Worm (Caenorhabditis elegans): ENCODE results near the gene dars-1.
"Not testable (repeated sequence)": the region's sequence is repeated elsewhere in the genome, so short reads cannot be mapped to it uniquely, and the experiment has no call there.

The dars-1 gene

DNA sequence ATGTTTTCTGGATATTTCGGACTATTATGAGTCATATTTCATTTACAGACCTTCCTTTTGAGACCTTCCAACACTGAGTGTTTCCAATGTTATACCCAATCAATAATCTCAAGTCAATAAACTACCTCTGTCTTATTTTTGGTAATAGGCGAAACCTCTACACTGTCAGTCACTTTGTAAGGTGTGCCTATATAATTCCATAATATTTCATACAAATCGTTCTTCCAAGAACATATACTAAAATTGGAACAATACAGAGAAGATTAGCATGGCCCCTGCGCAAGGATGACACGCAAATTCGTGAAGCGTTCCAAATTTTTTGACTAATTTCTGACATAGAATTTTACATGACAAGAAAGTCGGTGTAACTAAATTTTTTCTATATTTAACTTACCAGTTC is 41.7 kb downstream of the dars-1 start:
- not testable (repeated sequence) for TF ChIP-seq snpc-4 (GFP tag; optimal IDR thresholded peaks at IDR 0.05)
- peak in 2 of 4 experiments; percentile 81 to 86 for TF ChIP-seq snpc-4 (tag; optimal IDR thresholded peaks at IDR 0.05)
- TF ChIP-seq snpc-1.1 (tag; optimal IDR thresholded peaks at IDR 0.05; ENCODE audit: insufficient read depth), result peak; percentile 76
- peak; percentile 53 for TF ChIP-seq tbp1 (GFP tag; optimal IDR thresholded peaks at IDR 0.05)
- peak; percentile 32 for TF ChIP-seq rpc-1 (optimal IDR thresholded peaks at IDR 0.05)
- peak; percentile 64 for TF ChIP-seq rpc-1 (tag; optimal IDR thresholded peaks at IDR 0.05)

DNA sequence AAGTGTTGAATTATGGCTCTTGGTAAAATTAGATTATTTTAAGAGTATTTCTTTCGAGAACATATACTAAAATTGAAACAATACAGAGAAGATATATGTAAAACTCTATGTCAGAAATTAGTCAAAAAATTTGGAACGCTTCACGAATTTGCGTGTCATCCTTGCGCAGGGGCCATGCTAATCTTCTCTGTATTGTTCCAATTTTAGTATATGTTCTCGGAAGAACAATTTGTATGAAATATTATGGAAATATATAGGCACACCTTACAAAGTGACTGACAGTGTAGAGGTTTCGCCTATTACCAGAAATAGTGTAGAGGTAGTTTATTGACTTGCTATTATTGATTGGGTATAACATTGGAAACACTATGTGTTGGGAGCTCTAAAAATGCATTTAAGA is 43.4 kb downstream of the dars-1 start:
- TF ChIP-seq snpc-4 (GFP tag; optimal IDR thresholded peaks at IDR 0.05), result not testable (repeated sequence)
- peak in 2 of 4 experiments; percentile 82 to 88 for TF ChIP-seq snpc-4 (tag; optimal IDR thresholded peaks at IDR 0.05)
- peak; percentile 23 for TF ChIP-seq rpc-1 (optimal IDR thresholded peaks at IDR 0.05)
- TF ChIP-seq rpc-1 (tag; optimal IDR thresholded peaks at IDR 0.05), result peak; percentile 61
- TF ChIP-seq tbp1 (GFP tag; optimal IDR thresholded peaks at IDR 0.05), result peak; percentile 33

ce11 chrIII:9445699-9446098 is 45.3 kb downstream of the dars-1 start:
- not testable (repeated sequence) for TF ChIP-seq rpc-1 (optimal IDR thresholded peaks at IDR 0.05); snpc-4 (GFP tag; optimal IDR thresholded peaks at IDR 0.05)
- TF ChIP-seq rpc-1 (tag; optimal IDR thresholded peaks at IDR 0.05), result peak; percentile 50
- TF ChIP-seq tbp1 (GFP tag; optimal IDR thresholded peaks at IDR 0.05), result peak; percentile 26
- TF ChIP-seq snpc-4 (tag; optimal IDR thresholded peaks at IDR 0.05), result peak in 2 of 4 experiments; percentile 32 to 70

DNA sequence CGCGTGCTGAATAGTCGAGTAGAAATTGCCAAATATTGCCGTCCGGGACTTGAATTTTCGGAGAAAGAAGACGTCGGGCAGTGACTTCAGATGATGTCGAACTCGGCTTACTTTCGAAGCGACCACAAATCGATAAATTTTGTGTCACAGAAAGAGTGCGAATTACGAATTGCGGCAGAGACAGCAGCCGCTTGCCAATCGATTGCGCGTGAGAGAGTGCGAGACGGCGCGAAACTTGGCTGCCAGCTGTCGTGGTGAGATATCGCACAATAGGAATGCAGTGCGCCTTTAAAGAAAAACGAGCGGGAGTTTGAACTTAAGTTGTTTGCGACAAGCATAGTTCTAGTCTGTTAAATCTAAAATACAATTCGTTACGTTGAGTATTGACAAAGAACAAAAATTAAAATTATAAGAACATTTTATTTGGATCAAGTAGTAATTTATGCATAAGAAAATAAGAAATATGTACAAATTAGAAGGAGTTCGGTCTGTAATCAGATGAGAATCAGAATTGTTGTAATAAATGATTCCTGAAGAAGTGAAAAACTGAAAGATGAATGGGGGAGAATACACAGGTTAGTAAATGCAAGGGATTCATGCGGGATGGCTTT is 47.5 kb downstream of the dars-1 start, which contains the start of gene pir-2:
Gene pir-2, minus strand, starts transcription at position 218 of the 611 bp plus-strand sequence.
- TF ChIP-seq ccch-3 (GFP tag; optimal IDR thresholded peaks at IDR 0.05) (no peak), B0019.2 (GFP tag; conservative IDR thresholded peaks at IDR 0.05) (0 out of 2 replicates have a peak, but pooled peaks have one; percentile 27), chd-7 (tag; optimal IDR thresholded peaks at IDR 0.05) (no peak), ztf-18 (tag; optimal IDR thresholded peaks at IDR 0.05) (peak; percentile 46), unc-62 (GFP tag; optimal IDR thresholded peaks at IDR 0.05) (no peak), ztf-25 (GFP tag; IDR thresholded peaks at IDR 0.05) (no peak), snpc-4 (GFP tag; optimal IDR thresholded peaks at IDR 0.05) (no peak), snpc-4 (tag; optimal IDR thresholded peaks at IDR 0.05) (peak in 3 of 4 experiments; percentile 30 to 56 (median 53)), zim-3 (tag; optimal IDR thresholded peaks at IDR 0.05) (no peak), T26A5.8 (tag; optimal IDR thresholded peaks at IDR 0.05) (no peak), egl-44 (GFP tag; IDR thresholded peaks at IDR 0.05) (no peak), ekl-4 (GFP tag; IDR thresholded peaks at IDR 0.05) (peak; percentile 62), hrde-1 (tag; optimal IDR thresholded peaks at IDR 0.05; ENCODE audit: borderline replicate concordance) (no peak), F37B4.10 (GFP tag; IDR thresholded peaks at IDR 0.05) (no peak), K11D2.4 (GFP tag; IDR thresholded peaks at IDR 0.05) (no peak; the same call in 1 of the 2 replicates), F10E7.11 (tag; optimal IDR thresholded peaks at IDR 0.05) (no peak), ZK185.1 (tag; optimal IDR thresholded peaks at IDR 0.05; ENCODE audit: poor library complexity, severe bottlenecking) (peak; percentile 41), nfya-2 (GFP tag; IDR thresholded peaks at IDR 0.05) (no peak), lsl-1 (GFP tag; optimal IDR thresholded peaks at IDR 0.05) (peak; percentile 52), K12H6.12 (tag; optimal IDR thresholded peaks at IDR 0.05) (peak; percentile 40), aptf-2 (GFP tag; conservative IDR thresholded peaks at IDR 0.05) (0 out of 2 replicates have a peak, but pooled peaks have one; percentile 36), rpc-1 (optimal IDR thresholded peaks at IDR 0.05) (no peak), rpc-1 (tag; optimal IDR thresholded peaks at IDR 0.05) (no peak), repo-1 (tag; optimal IDR thresholded peaks at IDR 0.05) (no peak), Y79H2A.3 (GFP tag; conservative IDR thresholded peaks at IDR 0.05) (no peak), aptf-3 (GFP tag; IDR thresholded peaks at IDR 0.05) (no peak), nhr-120 (GFP tag; IDR thresholded peaks at IDR 0.05) (no peak), athp-1 (tag; optimal IDR thresholded peaks at IDR 0.05) (peak; percentile 52), F49E8.2 (tag; optimal IDR thresholded peaks at IDR 0.05; ENCODE audit: insufficient read depth) (peak; percentile 29), ets-4 (GFP tag; optimal IDR thresholded peaks at IDR 0.05) (no peak), egrh-3 (GFP tag; IDR thresholded peaks at IDR 0.05) (0 out of 2 replicates have a peak, but pooled peaks have one; percentile 9), ceh-91 (GFP tag; IDR thresholded peaks at IDR 0.05) (peak; percentile 73), madf-3 (GFP tag; IDR thresholded peaks at IDR 0.05) (0 out of 2 replicates have a peak, but pooled peaks have one; percentile 49), lin-35 (GFP tag; optimal IDR thresholded peaks at IDR 0.05) (peak; percentile 3 to 89 (median 19)), lin-54 (GFP tag; optimal IDR thresholded peaks at IDR 0.05) (peak; percentile 90), madf-6 (GFP tag; IDR thresholded peaks at IDR 0.05) (peak; percentile 85), pbrm-1 (GFP tag; IDR thresholded peaks at IDR 0.05) (peak; percentile 79)

All from whole organism, young adult.